Worm (Caenorhabditis elegans) whole organism, L4 larva: ENCODE measurements around the gene gsto-1.
A peak's percentile ranks its signal among the peaks of the same experiment; 100 is the strongest.

Experiments
- D1046.2 ChIP-seq: fragments of 200-800 bp; sonication (Bioruptor generic); IDR thresholded peaks from 2 replicates; pipeline ENCODE4 v1.3.6; 2022; ENCODE audit warnings: missing genetic modification characterization, missing compliant biosample characterization
- F10B5.3 ChIP-seq: sonication (generic microtip); optimal IDR thresholded peaks from 2 replicates; lab custom pipeline; 2016; ENCODE audit warnings: mild to moderate bottlenecking, missing genetic modification characterization, missing compliant biosample characterization
- F26F4.8 ChIP-seq: fragments of 200-800 bp; sonication (Bioruptor generic); conservative IDR thresholded peaks from 2 replicates; pipeline ENCODE4 v1.3.6; 2022; ENCODE audit warnings: missing genetic modification characterization, missing compliant biosample characterization
- F49E8.2 ChIP-seq: sonication (generic microtip); optimal IDR thresholded peaks from 2 replicates; lab custom pipeline; 2016; ENCODE audit warnings: missing compliant biosample characterization, mild to moderate bottlenecking, missing genetic modification characterization, borderline replicate concordance
- R02D3.7 ChIP-seq: fragments of 150-350 bp; sonication (generic microtip); optimal IDR thresholded peaks from 3 replicates; lab custom pipeline; 2014; ENCODE audit warnings: missing biosample characterization, missing genetic modification characterization
- Y105C5A.15 ChIP-seq: fragments of 200-800 bp; sonication (Bioruptor generic); IDR thresholded peaks from 2 replicates; pipeline ENCODE4 v1.3.6; 2022; ENCODE audit warnings: missing genetic modification characterization, missing compliant biosample characterization
- Y5F2A.4 ChIP-seq: fragments of 200-800 bp; sonication (Bioruptor generic); optimal IDR thresholded peaks from 2 replicates; lab custom pipeline; 2018; ENCODE audit warnings: mild to moderate bottlenecking, missing genetic modification characterization, missing compliant biosample characterization
- Y75B8A.6 ChIP-seq: fragments of 200-800 bp; sonication (Bioruptor generic); IDR thresholded peaks from 2 replicates; pipeline ENCODE4 v1.3.6; 2022; ENCODE audit warnings: missing genetic modification reagents, missing genetic modification characterization, missing compliant biosample characterization
- ZK337.2 ChIP-seq: fragments of 200-800 bp; sonication (Bioruptor generic); IDR thresholded peaks from 2 replicates; pipeline ENCODE4 v1.3.6; 2022; ENCODE audit warnings: missing genetic modification reagents, missing genetic modification characterization, missing compliant biosample characterization
- ZK546.5 ChIP-seq, 2 experiments: sonication (generic microtip); optimal IDR thresholded peaks; 2 replicates each; lab custom pipeline; 2017; ENCODE audit warnings: missing biosample characterization in 2 of 2, missing genetic modification characterization in 2 of 2
- aly-2 ChIP-seq: sonication (generic microtip); optimal IDR thresholded peaks from 2 replicates; lab custom pipeline; 2018; ENCODE audit warnings: missing biosample characterization, missing genetic modification characterization
- arid-1 ChIP-seq: fragments of 200-800 bp; sonication (Bioruptor generic); conservative IDR thresholded peaks from 2 replicates; pipeline ENCODE4 v1.3.6; 2022; ENCODE audit warnings: missing genetic modification reagents, missing genetic modification characterization, missing compliant biosample characterization
- ceh-44 ChIP-seq: fragments of 200-800 bp; sonication (Bioruptor generic); IDR thresholded peaks from 2 replicates; pipeline ENCODE4 v1.3.6; 2022; ENCODE audit warnings: missing genetic modification reagents, missing genetic modification characterization, missing compliant biosample characterization
- ceh-62 ChIP-seq: sonication (generic microtip); optimal IDR thresholded peaks from 2 replicates; lab custom pipeline; 2017; ENCODE audit warnings: missing biosample characterization, missing genetic modification characterization
- cey-2 ChIP-seq: sonication (generic microtip); optimal IDR thresholded peaks from 3 replicates; lab custom pipeline; 2017; ENCODE audit warnings: missing genetic modification characterization, mild to moderate bottlenecking, missing compliant biosample characterization, antibody characterized with exemption, borderline replicate concordance; ENCODE audit not compliant: insufficient read depth
- daf-12 ChIP-seq: fragments of 150-350 bp; optimal IDR thresholded peaks from 2 replicates; lab custom pipeline; 2014; ENCODE audit warnings: missing biosample characterization, missing genetic modification reagents, missing genetic modification characterization
- daf-16 ChIP-seq, 3 experiments: sonication (generic microtip); optimal IDR thresholded peaks; 2 replicates each; lab custom pipeline; 2016 to 2017; ENCODE audit warnings: missing genetic modification characterization in 3 of 3, missing genetic modification reagents in 3 of 3, mild to moderate bottlenecking in 2 of 3, missing compliant biosample characterization in 2 of 3, missing biosample characterization in 1 of 3, moderate library complexity in 1 of 3
- daf-19 ChIP-seq: fragments of 200-800 bp; sonication (Bioruptor generic); conservative IDR thresholded peaks from 2 replicates; pipeline ENCODE4 v1.3.6; 2022; ENCODE audit warnings: missing genetic modification characterization, missing compliant biosample characterization
- dmd-9 ChIP-seq: fragments of 200-800 bp; sonication (Bioruptor generic); IDR thresholded peaks from 2 replicates; pipeline ENCODE4 v1.3.6; 2022; ENCODE audit warnings: missing genetic modification reagents, missing genetic modification characterization, missing compliant biosample characterization
- duxl-1 ChIP-seq: sonication (generic microtip); optimal IDR thresholded peaks from 2 replicates; lab custom pipeline; 2016; ENCODE audit warnings: mild to moderate bottlenecking, missing genetic modification characterization, moderate library complexity, missing compliant biosample characterization; ENCODE audit not compliant: poor library complexity
- dve-1 ChIP-seq: sonication (generic microtip); optimal IDR thresholded peaks from 2 replicates; lab custom pipeline; 2017; ENCODE audit warnings: antibody characterized with exemption, mild to moderate bottlenecking, missing genetic modification characterization, missing compliant biosample characterization; ENCODE audit not compliant: insufficient read depth
- fkh-10 ChIP-seq: fragments of 150-350 bp; optimal IDR thresholded peaks from 2 replicates; lab custom pipeline; 2014; ENCODE audit warnings: missing biosample characterization, missing genetic modification reagents, missing genetic modification characterization
- gei-8 ChIP-seq: fragments of 200-800 bp; sonication (Bioruptor generic); optimal IDR thresholded peaks from 2 replicates; lab custom pipeline; 2018; ENCODE audit warnings: mild to moderate bottlenecking, missing genetic modification characterization, missing compliant biosample characterization
- hif-1 ChIP-seq, 2 experiments: sonication (generic microtip); optimal IDR thresholded peaks; 2 replicates each; lab custom pipeline; 2016 to 2017; ENCODE audit warnings: missing compliant biosample characterization in 2 of 2, missing genetic modification characterization in 2 of 2, missing genetic modification reagents in 2 of 2, missing genotype in 2 of 2, mild to moderate bottlenecking in 1 of 2
- lin-13 ChIP-seq: fragments of 150-350 bp; optimal IDR thresholded peaks from 2 replicates; lab custom pipeline; 2014; ENCODE audit warnings: missing biosample characterization, missing genetic modification reagents, missing genetic modification characterization
- lsy-2 ChIP-seq, 2 experiments: fragments of 150-350 bp in 1 of 2; sonication (generic microtip) in 1 of 2; optimal IDR thresholded peaks; 2 replicates each; lab custom pipeline; 2014 to 2017; ENCODE audit warnings: missing biosample characterization in 2 of 2, missing genetic modification characterization in 2 of 2
- madf-5 ChIP-seq, 2 experiments: fragments of 200-800 bp; sonication (Bioruptor generic); IDR thresholded peaks; 2 replicates each; pipeline ENCODE4 v1.3.6; 2022; ENCODE audit warnings: missing compliant biosample characterization in 2 of 2, missing genetic modification characterization in 2 of 2
- mdl-1 ChIP-seq, 2 experiments: fragments of 150-350 bp in 1 of 2; sonication (generic microtip) in 1 of 2; optimal IDR thresholded peaks; 2 replicates each; lab custom pipeline; 2014 to 2017; ENCODE audit warnings: missing biosample characterization in 2 of 2, missing genetic modification characterization in 2 of 2
- mdt-29 ChIP-seq: fragments of 200-800 bp; sonication (Bioruptor generic); IDR thresholded peaks from 2 replicates; pipeline ENCODE4 v1.3.6; 2022; ENCODE audit warnings: missing genetic modification reagents, missing genetic modification characterization, missing compliant biosample characterization
- mep-1 ChIP-seq: fragments of 150-350 bp; sonication (generic microtip); optimal IDR thresholded peaks from 3 replicates; lab custom pipeline; 2014; ENCODE audit warnings: missing biosample characterization, missing genetic modification characterization
- mes-2 ChIP-seq: sonication (generic microtip); optimal IDR thresholded peaks from 2 replicates; lab custom pipeline; 2016; ENCODE audit warnings: missing genotype, mild to moderate bottlenecking, missing genetic modification characterization, missing compliant biosample characterization; ENCODE audit not compliant: poor library complexity, severe bottlenecking
- mxl-2 ChIP-seq: fragments of 200-800 bp; sonication (Bioruptor generic); conservative IDR thresholded peaks from 2 replicates; pipeline ENCODE4 v1.3.6; 2022; ENCODE audit warnings: missing genetic modification reagents, missing genetic modification characterization, missing compliant biosample characterization
- mxl-3 ChIP-seq: fragments of 200-800 bp; sonication (Bioruptor generic); optimal IDR thresholded peaks from 2 replicates; lab custom pipeline; 2018; ENCODE audit warnings: mild to moderate bottlenecking, missing genetic modification characterization, missing compliant biosample characterization
- nhr-11 ChIP-seq: fragments of 150-350 bp; optimal IDR thresholded peaks from 2 replicates; lab custom pipeline; 2014; ENCODE audit warnings: missing biosample characterization, missing genetic modification characterization
- nhr-111 ChIP-seq: fragments of 200-800 bp; sonication (Bioruptor generic); optimal IDR thresholded peaks from 2 replicates; lab custom pipeline; 2018; ENCODE audit warnings: mild to moderate bottlenecking, missing genetic modification characterization, missing compliant biosample characterization
- nhr-25 ChIP-seq: sonication (generic microtip); optimal IDR thresholded peaks from 2 replicates; lab custom pipeline; 2017; ENCODE audit warnings: missing genetic modification characterization, mild to moderate bottlenecking, missing compliant biosample characterization, antibody characterized with exemption, moderate library complexity, borderline replicate concordance; ENCODE audit not compliant: insufficient read depth
- nhr-42 ChIP-seq: fragments of 200-800 bp; sonication (Bioruptor generic); IDR thresholded peaks from 2 replicates; pipeline ENCODE4 v1.3.6; 2022; ENCODE audit warnings: missing genetic modification characterization, missing compliant biosample characterization
- nhr-6 ChIP-seq: fragments of 150-350 bp; optimal IDR thresholded peaks from 2 replicates; lab custom pipeline; 2014; ENCODE audit warnings: missing biosample characterization, missing genetic modification characterization
- nhr-77 ChIP-seq: fragments of 150-350 bp; optimal IDR thresholded peaks from 2 replicates; lab custom pipeline; 2014; ENCODE audit warnings: missing biosample characterization, missing genetic modification characterization
- php-3 ChIP-seq: fragments of 200-800 bp; sonication (Bioruptor generic); IDR thresholded peaks from 2 replicates; pipeline ENCODE4 v1.3.6; 2022; ENCODE audit warnings: missing genetic modification reagents, missing genetic modification characterization, missing compliant biosample characterization
- skn-1 ChIP-seq: fragments of 150-350 bp; optimal IDR thresholded peaks from 2 replicates; lab custom pipeline; 2014; ENCODE audit warnings: missing biosample characterization, missing genetic modification characterization
- snpc-1.2 ChIP-seq: fragments of 200-800 bp; sonication (Bioruptor generic); IDR thresholded peaks from 2 replicates; pipeline ENCODE4 v1.3.6; 2022; ENCODE audit warnings: missing genetic modification reagents, missing genetic modification characterization, missing compliant biosample characterization
- spr-1 ChIP-seq: sonication (generic microtip); optimal IDR thresholded peaks from 2 replicates; lab custom pipeline; 2016; ENCODE audit warnings: mild to moderate bottlenecking, missing genetic modification characterization, missing compliant biosample characterization
- tag-97 ChIP-seq: fragments of 200-800 bp; sonication (Bioruptor generic); IDR thresholded peaks from 2 replicates; pipeline ENCODE4 v1.3.6; 2022; ENCODE audit warnings: missing genetic modification characterization, missing compliant biosample characterization
- unc-39 ChIP-seq: sonication (generic microtip); optimal IDR thresholded peaks from 2 replicates; lab custom pipeline; 2017; ENCODE audit warnings: missing biosample characterization, missing genetic modification characterization
- unc-62 ChIP-seq, 3 experiments: fragments of 150-350 bp in 1 of 3; sonication (generic microtip); optimal IDR thresholded peaks in 2 of 3; peaks in 1 of 3; 1 replicate in 1 of 3; 2 replicates in 2 of 3; lab custom pipeline; 2014 to 2017; ENCODE audit warnings: missing biosample characterization in 3 of 3, missing genetic modification characterization in 3 of 3, missing genetic modification reagents in 3 of 3, missing genotype in 1 of 3
- vab-7 ChIP-seq: fragments of 200-800 bp; sonication (Bioruptor generic); IDR thresholded peaks from 2 replicates; pipeline ENCODE4 v1.3.6; 2022; ENCODE audit warnings: missing genetic modification reagents, missing genetic modification characterization, missing compliant biosample characterization
- ztf-11 ChIP-seq: fragments of 150-350 bp; optimal IDR thresholded peaks from 2 replicates; lab custom pipeline; 2014; ENCODE audit warnings: missing biosample characterization, missing genetic modification characterization

gsto-1 gene

ce11 chrIII:7973201-7973767, 26.5 kb upstream of the gsto-1 start, which contains the start of the genes eef-1B.1 and aco-2 (continued):
- peak; percentile 92 for TF ChIP-seq lin-13 (GFP tag; lab: Kevin White, UChicago)
- no peak for TF ChIP-seq nhr-111
- peak; percentile 92 for TF ChIP-seq mxl-3 (GFP tag; lab: Kevin White, UChicago)
- no peak for TF ChIP-seq ZK337.2 (GFP tag; lab: Robert Waterston, UW)
- TF ChIP-seq tag-97 (GFP tag; lab: Robert Waterston, UW), result no peak
- TF ChIP-seq mdl-1 (tag; optimal IDR thresholded peaks at IDR 0.05; lab: Kevin White, UChicago), result peak in 1 of 2 experiments; percentile 78
- TF ChIP-seq nhr-42 (GFP tag; lab: Robert Waterston, UW), result peak; percentile 90
- TF ChIP-seq Y75B8A.6 (GFP tag; lab: Robert Waterston, UW), result no peak
- peak; percentile 42; the same call in 1 of the 2 replicates for TF ChIP-seq php-3 (GFP tag; lab: Robert Waterston, UW)
- no peak for TF ChIP-seq daf-12 (tag; lab: Kevin White, UChicago)
- no peak for TF ChIP-seq R02D3.7
- TF ChIP-seq arid-1 (GFP tag; lab: Robert Waterston, UW), result peak; percentile 26; the same call in 1 of the 2 replicates
- peak; percentile 72 for TF ChIP-seq spr-1 (tag; lab: Kevin White, UChicago)
- TF ChIP-seq nhr-6, result peak; percentile 95
- TF ChIP-seq nhr-25 (tag; lab: Kevin White, UChicago), result peak; percentile 73
- no peak for TF ChIP-seq unc-39
- no peak for TF ChIP-seq Y5F2A.4 (GFP tag; lab: Kevin White, UChicago)
- no peak for TF ChIP-seq madf-5 (GFP tag; IDR thresholded peaks at IDR 0.05; lab: Robert Waterston, UW)
- TF ChIP-seq nhr-77, result peak; percentile 90
- peak; percentile 31 to 95 for TF ChIP-seq lsy-2 (tag; optimal IDR thresholded peaks at IDR 0.05; lab: Kevin White, UChicago)
- TF ChIP-seq hif-1 (tag; optimal IDR thresholded peaks at IDR 0.05; lab: Kevin White, UChicago), result peak; percentile 56 to 71
- no peak for TF ChIP-seq aly-2 (tag; lab: Kevin White, UChicago)
- peak; percentile 39 for TF ChIP-seq F10B5.3
- TF ChIP-seq F49E8.2 (tag; lab: Kevin White, UChicago), result peak; percentile 24
- no peak for TF ChIP-seq ztf-11
- peak; percentile 92 for TF ChIP-seq mes-2 (tag; lab: Kevin White, UChicago)
- TF ChIP-seq ZK546.5 (tag; optimal IDR thresholded peaks at IDR 0.05; lab: Kevin White, UChicago), result no peak
- 0 out of 2 replicates have a peak, but pooled peaks have one; percentile 50 for TF ChIP-seq dmd-9 (GFP tag; lab: Robert Waterston, UW)
- TF ChIP-seq D1046.2, result no peak
- peak; percentile 88 for TF ChIP-seq nhr-11
- 0 out of 2 replicates have a peak, but pooled peaks have one; percentile 7 for TF ChIP-seq vab-7 (GFP tag; lab: Robert Waterston, UW)
- peak; percentile 90 for TF ChIP-seq duxl-1 (tag; lab: Kevin White, UChicago)
- TF ChIP-seq dve-1 (tag; lab: Kevin White, UChicago), result peak; percentile 94
- peak in 1 of 2 experiments; percentile 61 for TF ChIP-seq daf-16 (GFP tag; optimal IDR thresholded peaks at IDR 0.05; lab: Kevin White, UChicago)
- TF ChIP-seq daf-16 (tag; optimal IDR thresholded peaks at IDR 0.05; lab: Kevin White, UChicago), result peak; percentile 89
- no peak for TF ChIP-seq ceh-44 (GFP tag; lab: Robert Waterston, UW)
- no peak for TF ChIP-seq daf-19 (GFP tag; lab: Robert Waterston, UW)
- peak; percentile 71 for TF ChIP-seq mxl-2 (GFP tag; lab: Robert Waterston, UW)
- TF ChIP-seq skn-1 (tag; lab: Kevin White, UChicago), result no peak
- TF ChIP-seq gei-8, result no peak
- peak; percentile 53 for TF ChIP-seq fkh-10 (GFP tag; lab: Kevin White, UChicago)
- no peak for TF ChIP-seq ceh-62
- no peak for TF ChIP-seq snpc-1.2
- no peak for TF ChIP-seq unc-62 (GFP tag; optimal IDR thresholded peaks at IDR 0.05 in 1 of 2; lab: Kevin White, UChicago)
- TF ChIP-seq unc-62 (tag; optimal IDR thresholded peaks at IDR 0.05; lab: Kevin White, UChicago), result no peak
- TF ChIP-seq Y105C5A.15 (GFP tag; lab: Robert Waterston, UW), result no peak
- TF ChIP-seq mdt-29 (GFP tag; lab: Robert Waterston, UW), result 0 out of 2 replicates have a peak, but pooled peaks have one; percentile 39
- peak; percentile 93 for TF ChIP-seq mep-1 (tag; lab: Kevin White, UChicago)
- TF ChIP-seq cey-2 (tag; lab: Kevin White, UChicago), result no peak
- no peak for TF ChIP-seq F26F4.8 (GFP tag; lab: Robert Waterston, UW)
